Fruit fly (Drosophila melanogaster): Measurements from ENCODE around the gene Npc1a.
A peak's percentile ranks its signal among the peaks of the same experiment; 100 is the strongest.

The Npc1a gene

dm6 chr2L:10220501-10221386 lies at the start of gene Npc1a, which contains the start of gene Prosalpha6 (continued):
- TF ChIP-seq CG31441 (GFP tag; IDR thresholded peaks at IDR 0.05): no peak
- no peak for TF ChIP-seq CG11695 (GFP tag; IDR thresholded peaks at IDR 0.05)
- no peak for TF ChIP-seq jing (GFP tag; optimal IDR thresholded peaks at IDR 0.05)
- TF ChIP-seq Dp (GFP tag; optimal IDR thresholded peaks at IDR 0.05): peak; percentile 23
- TF ChIP-seq CG2875 (GFP tag; optimal IDR thresholded peaks at IDR 0.05): no peak
- TF ChIP-seq ap (GFP tag; IDR thresholded peaks at IDR 0.05): no peak
- TF ChIP-seq gem (tag; optimal IDR thresholded peaks at IDR 0.05): no peak
- TF ChIP-seq CG14050 (GFP tag; IDR thresholded peaks at IDR 0.05): no peak
- no peak for TF ChIP-seq gro (GFP tag; optimal IDR thresholded peaks at IDR 0.05)
- no peak for TF ChIP-seq onecut (GFP tag; IDR thresholded peaks at IDR 0.05)
- no peak for TF ChIP-seq dysf (GFP tag; IDR thresholded peaks at IDR 0.05)
- peak; percentile 71; the same call in 2 of the 3 replicates for TF ChIP-seq CG16813 (GFP tag; IDR thresholded peaks at IDR 0.05; ENCODE audit: partially characterized antibody)
- no peak for TF ChIP-seq CG6854 (GFP tag; optimal IDR thresholded peaks at IDR 0.05)
- no peak for TF ChIP-seq Fer3 (tag; optimal IDR thresholded peaks at IDR 0.05)
- no peak for TF ChIP-seq HLHmδ (GFP tag; optimal IDR thresholded peaks at IDR 0.05)
- no peak for TF ChIP-seq CG4707 (GFP tag; optimal IDR thresholded peaks at IDR 0.05)
- TF ChIP-seq HmgD (GFP tag; optimal IDR thresholded peaks at IDR 0.05): no peak
- TF ChIP-seq CG10267 (tag; optimal IDR thresholded peaks at IDR 0.05): peak; percentile 20
- TF ChIP-seq Oaz (GFP tag; IDR thresholded peaks at IDR 0.05): no peak
- TF ChIP-seq pum (GFP tag; optimal IDR thresholded peaks at IDR 0.05): no peak
- no peak for TF ChIP-seq al (GFP tag; IDR thresholded peaks at IDR 0.05)
- TF ChIP-seq wor (GFP tag; IDR thresholded peaks at IDR 0.05): no peak
- TF ChIP-seq CG12236 (GFP tag; optimal IDR thresholded peaks at IDR 0.05): no peak
- TF ChIP-seq ind (GFP tag; optimal IDR thresholded peaks at IDR 0.05): no peak
- peak; percentile 30 for TF ChIP-seq Nf-YC (tag; optimal IDR thresholded peaks at IDR 0.05)
- no peak for TF ChIP-seq CG10147 (GFP tag; optimal IDR thresholded peaks at IDR 0.05)
- TF ChIP-seq Trl (optimal IDR thresholded peaks at IDR 0.05): no peak
- TF ChIP-seq Trl (GFP tag; optimal IDR thresholded peaks at IDR 0.05): no peak
- TF ChIP-seq CG9876 (GFP tag; optimal IDR thresholded peaks at IDR 0.05): no peak
- 0 out of 3 replicates have a peak, but pooled peaks have one; percentile 56 for TF ChIP-seq CG7963 (GFP tag; IDR thresholded peaks at IDR 0.05; ENCODE audit: partially characterized antibody)
- no peak for TF ChIP-seq CG15269 (tag; optimal IDR thresholded peaks at IDR 0.05)
- TF ChIP-seq slp2 (GFP tag; optimal IDR thresholded peaks at IDR 0.05): no peak
- peak; percentile 55 for TF ChIP-seq CG12391 (tag; optimal IDR thresholded peaks at IDR 0.05)
- TF ChIP-seq Dref (GFP tag; IDR thresholded peaks at IDR 0.05): peak; percentile 79
- TF ChIP-seq tap (tag; optimal IDR thresholded peaks at IDR 0.05): no peak
- TF ChIP-seq Ssrp (tag; optimal IDR thresholded peaks at IDR 0.05): no peak
- no peak for TF ChIP-seq dan (GFP tag; IDR thresholded peaks at IDR 0.05)
- no peak for TF ChIP-seq h (optimal IDR thresholded peaks at IDR 0.05)
- TF ChIP-seq croc (GFP tag; conservative IDR thresholded peaks at IDR 0.05): no peak
- TF ChIP-seq CG34224 (GFP tag; IDR thresholded peaks at IDR 0.05; ENCODE audit: partially characterized antibody): no peak
- no peak for TF ChIP-seq H15 (GFP tag; IDR thresholded peaks at IDR 0.05)
- TF ChIP-seq fd64A (GFP tag; optimal IDR thresholded peaks at IDR 0.05): no peak
- TF ChIP-seq Dip2 (GFP tag; IDR thresholded peaks at IDR 0.05): no peak
- TF ChIP-seq CG30431 (GFP tag; optimal IDR thresholded peaks at IDR 0.05): no peak
- TF ChIP-seq Bdp1 (GFP tag; optimal IDR thresholded peaks at IDR 0.05): no peak
- no peak for TF ChIP-seq CG31224 (GFP tag; IDR thresholded peaks at IDR 0.05)
- peak; percentile 61 for TF ChIP-seq phol (tag; optimal IDR thresholded peaks at IDR 0.05)
- TF ChIP-seq exex (tag; optimal IDR thresholded peaks at IDR 0.05): peak; percentile 31
- TF ChIP-seq CG10543 (GFP tag; optimal IDR thresholded peaks at IDR 0.05): no peak
- no peak for TF ChIP-seq Sox102F (GFP tag; optimal IDR thresholded peaks at IDR 0.05)
